Worm (Caenorhabditis elegans): ENCODE data around the gene maph-9.

Gene maph-9

DNA sequence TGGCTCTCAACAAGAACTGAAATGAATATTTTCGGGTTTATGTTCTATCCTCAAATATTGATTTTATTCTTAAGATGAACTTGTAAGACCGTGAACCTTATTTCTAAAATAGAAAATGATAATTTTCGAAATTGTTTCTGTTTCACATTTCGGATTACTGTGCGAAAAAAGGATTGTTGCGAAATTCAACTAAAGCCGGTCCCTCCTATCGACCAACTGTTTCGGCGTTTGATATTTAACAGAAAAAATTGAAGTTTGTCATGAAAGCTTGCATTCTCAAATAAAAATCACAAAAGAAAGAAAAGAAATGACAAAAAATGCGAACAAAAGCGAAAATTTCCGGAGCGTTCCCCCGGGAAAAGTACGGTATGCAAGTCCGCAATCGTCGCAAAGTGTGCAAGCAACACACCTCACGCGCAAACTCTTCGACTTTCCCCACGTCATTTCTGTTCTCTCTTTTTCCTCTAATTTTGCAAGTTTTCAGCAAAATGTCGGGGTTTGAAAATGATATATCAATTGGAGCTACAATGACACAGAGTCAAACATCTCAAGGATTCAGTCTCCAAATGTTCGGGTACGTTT is 7.3 kb upstream of the maph-9 start, which contains the start of gene C34D4.4 (continued):
- TF ChIP-seq ekl-4 (GFP tag; IDR thresholded peaks at IDR 0.05) (no peak), hsf-1 (GFP tag; IDR thresholded peaks at IDR 0.05) (0 out of 2 replicates have a peak, but pooled peaks have one; percentile 55), madf-10 (tag; optimal IDR thresholded peaks at IDR 0.05) (no peak), lin-54 (GFP tag; optimal IDR thresholded peaks at IDR 0.05) (peak; percentile 27), attf-5 (GFP tag; optimal IDR thresholded peaks at IDR 0.05) (no peak), dox-1 (GFP tag; IDR thresholded peaks at IDR 0.05) (peak; percentile 43; the same call in 1 of the 2 replicates), ceh-91 (GFP tag; IDR thresholded peaks at IDR 0.05) (peak; percentile 52), ceh-58 (GFP tag; IDR thresholded peaks at IDR 0.05) (no peak), cebp-1 (GFP tag; IDR thresholded peaks at IDR 0.05) (peak; percentile 60; the same call in 1 of the 2 replicates), cebp-1 (tag; optimal IDR thresholded peaks at IDR 0.05) (peak; percentile 94), F49E8.2 (tag; optimal IDR thresholded peaks at IDR 0.05; ENCODE audit: insufficient read depth) (no peak)

ce11 chrIV:7152409-7152808 is 4.0 kb upstream of the maph-9 start, which contains the start of gene col-113:
col-113 (minus strand) TSS chrIV:7152509.
- TF ChIP-seq akir-1 (GFP tag; optimal IDR thresholded peaks at IDR 0.05) (no peak), dpl-1 (GFP tag; optimal IDR thresholded peaks at IDR 0.05) (no peak), lsy-27 (tag; optimal IDR thresholded peaks at IDR 0.05; ENCODE audit: borderline replicate concordance, insufficient read depth) (no peak), mcd-1 (GFP tag; IDR thresholded peaks at IDR 0.05) (no peak), ztf-28 (GFP tag; IDR thresholded peaks at IDR 0.05) (no peak), lir-1 (GFP tag; conservative IDR thresholded peaks at IDR 0.05) (no peak), ztf-22 (GFP tag; optimal IDR thresholded peaks at IDR 0.05) (no peak), F23B12.7 (tag; optimal IDR thresholded peaks at IDR 0.05; ENCODE audit: insufficient read depth) (no peak), nfya-2 (GFP tag; IDR thresholded peaks at IDR 0.05) (no peak), F52B5.7 (tag; optimal IDR thresholded peaks at IDR 0.05) (no peak), ceh-91 (GFP tag; IDR thresholded peaks at IDR 0.05) (no peak), lin-35 (GFP tag; optimal IDR thresholded peaks at IDR 0.05) (no peak), T26A5.8 (tag; optimal IDR thresholded peaks at IDR 0.05) (no peak), cebp-1 (GFP tag; IDR thresholded peaks at IDR 0.05) (no peak), cebp-1 (tag; optimal IDR thresholded peaks at IDR 0.05) (no peak), F37B4.10 (GFP tag; IDR thresholded peaks at IDR 0.05) (no peak)

DNA sequence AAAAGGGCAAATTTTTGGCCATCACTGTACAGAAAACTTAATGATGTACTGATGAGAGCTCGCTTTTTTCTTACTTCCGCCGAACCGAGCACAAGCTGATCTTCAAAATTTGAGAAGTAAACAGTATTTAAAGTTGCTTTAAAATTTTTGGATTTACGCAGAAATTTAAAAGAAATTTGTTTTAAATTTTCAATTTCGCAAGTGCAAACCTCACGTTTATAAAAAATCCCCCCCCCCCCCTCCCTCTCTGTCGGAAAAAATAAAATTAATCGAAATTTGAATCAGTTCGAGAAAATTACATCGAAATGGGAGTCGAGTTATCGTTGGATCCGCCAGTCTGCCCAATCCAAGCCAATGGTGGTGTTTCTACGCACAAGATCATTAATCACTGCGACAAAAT is 3.1 kb upstream of the maph-9 start, which contains the start of gene C34D4.3:
Gene C34D4.3, plus strand, starts transcription at position 301 of the 400 bp plus-strand sequence.
- TF ChIP-seq B0336.3 (GFP tag; IDR thresholded peaks at IDR 0.05) = no peak

ce11 chrIV:7154356-7154755 is 2.1 kb upstream of the maph-9 start, which contains the start of gene C34D4.2:
C34D4.2 (plus strand) TSS chrIV:7154656.
- TF ChIP-seq lin-40 (tag; optimal IDR thresholded peaks at IDR 0.05) = no peak
- no peak for TF ChIP-seq mes-4 (tag; optimal IDR thresholded peaks at IDR 0.05)
- no peak for TF ChIP-seq F57C9.4 (tag; optimal IDR thresholded peaks at IDR 0.05)

- no peak for TF ChIP-seq rec-8 (tag; optimal IDR thresholded peaks at IDR 0.05)
- no peak for TF ChIP-seq hlh-12 (tag; optimal IDR thresholded peaks at IDR 0.05)
- TF ChIP-seq ama-1 (optimal IDR thresholded peaks at IDR 0.05) = no peak
- TF ChIP-seq ama-1 (GFP tag; optimal IDR thresholded peaks at IDR 0.05) = no peak
- TF ChIP-seq rcor-1 (GFP tag; IDR thresholded peaks at IDR 0.05) = no peak
- TF ChIP-seq gei-17 (GFP tag; optimal IDR thresholded peaks at IDR 0.05) = no peak
- TF ChIP-seq B0035.1 (tag; optimal IDR thresholded peaks at IDR 0.05) = no peak
- TF ChIP-seq B0261.1 (tag; optimal IDR thresholded peaks at IDR 0.05) = no peak
- no peak for TF ChIP-seq F23B12.7 (tag; optimal IDR thresholded peaks at IDR 0.05; ENCODE audit: insufficient read depth)
- no peak for TF ChIP-seq B0336.3 (GFP tag; IDR thresholded peaks at IDR 0.05)
- TF ChIP-seq F10E7.11 (tag; optimal IDR thresholded peaks at IDR 0.05) = no peak
- no peak for TF ChIP-seq athp-1 (tag; optimal IDR thresholded peaks at IDR 0.05)
- TF ChIP-seq Y53G8AR.9 (GFP tag; conservative IDR thresholded peaks at IDR 0.05) = no peak
- TF ChIP-seq somi-1 (GFP tag; optimal IDR thresholded peaks at IDR 0.05) = no peak
Observed at ce11 chrIV:7158161-7158560, 1.7 kb downstream of the maph-9 start.

Measured in whole organism, young adult.